Worm (Caenorhabditis elegans): Measurements from ENCODE around the gene Y39A3B.7.

- TF ChIP-seq ama-1 (optimal IDR thresholded peaks at IDR 0.05) = no peak
- no peak for TF ChIP-seq pes-1 (GFP tag; IDR thresholded peaks at IDR 0.05)
- no peak for TF ChIP-seq ceh-36 (tag; optimal IDR thresholded peaks at IDR 0.05)
These were observed 29.2 kb downstream of the Y39A3B.7 start for ce11 chrIII:1955520-1956095.

All from whole organism, early embryonic.